Fruit fly (Drosophila melanogaster) whole organism, prepupa: ENCODE data around the gene CG15638.

Experiments used
- CG10631 ChIP-seq: fragments of 200-800 bp; sonication (Bioruptor generic); optimal IDR thresholded peaks from 2 replicates; lab custom pipeline; 2016; ENCODE audit warnings: missing biosample characterization, missing genetic modification characterization
- CG10669 ChIP-seq: fragments of 200-800 bp; sonication (Bioruptor generic); optimal IDR thresholded peaks from 3 replicates; lab custom pipeline; 2018; ENCODE audit warnings: missing biosample characterization, mild to moderate bottlenecking, missing genetic modification characterization, moderate library complexity
- CG11294 ChIP-seq: fragments of 200-800 bp; sonication (Bioruptor generic); IDR thresholded peaks from 2 replicates; pipeline ENCODE4 v1.3.6; 2022; ENCODE audit warnings: missing biosample characterization, missing genetic modification characterization
- CG11762 ChIP-seq: fragments of 200-800 bp; sonication (Bioruptor generic); optimal IDR thresholded peaks from 3 replicates; lab custom pipeline; 2016; ENCODE audit warnings: missing biosample characterization, missing genetic modification characterization; ENCODE audit not compliant: insufficient read depth
- CG11902 ChIP-seq: fragments of 200-800 bp; sonication (Bioruptor generic); optimal IDR thresholded peaks from 3 replicates; lab custom pipeline; 2016; ENCODE audit warnings: missing biosample characterization, missing genetic modification characterization
- CG1621 ChIP-seq: fragments of 200-800 bp; sonication (Bioruptor generic); optimal IDR thresholded peaks from 3 replicates; lab custom pipeline; 2018; ENCODE audit warnings: missing biosample characterization, mild to moderate bottlenecking, missing genetic modification characterization
- CG16779 ChIP-seq: fragments of 200-800 bp; sonication (Bioruptor generic); optimal IDR thresholded peaks from 3 replicates; lab custom pipeline; 2017; ENCODE audit warnings: missing biosample characterization, mild to moderate bottlenecking, missing genetic modification characterization
- CG3032 ChIP-seq: fragments of 200-800 bp; optimal IDR thresholded peaks from 2 replicates; lab custom pipeline; 2019; ENCODE audit warnings: missing biosample characterization, mild to moderate bottlenecking, missing genetic modification characterization, moderate library complexity
- CG31627 ChIP-seq: fragments of 200-800 bp; sonication (Bioruptor generic); optimal IDR thresholded peaks from 3 replicates; lab custom pipeline; 2016; ENCODE audit warnings: missing biosample characterization, missing genetic modification characterization
- CG32006 ChIP-seq: fragments of 200-800 bp; sonication (Bioruptor generic); optimal IDR thresholded peaks from 3 replicates; lab custom pipeline; 2017; ENCODE audit warnings: missing biosample characterization, mild to moderate bottlenecking, missing genetic modification characterization
- CG34406 ChIP-seq: fragments of 200-800 bp; sonication (Bioruptor generic); optimal IDR thresholded peaks from 3 replicates; lab custom pipeline; 2016; ENCODE audit warnings: missing biosample characterization, missing genetic modification characterization
- CG3919 ChIP-seq: fragments of 200-800 bp; sonication (Bioruptor generic); optimal IDR thresholded peaks from 3 replicates; lab custom pipeline; 2016; ENCODE audit warnings: missing biosample characterization, missing genetic modification characterization
- CG6163 ChIP-seq: fragments of 200-800 bp; sonication (Bioruptor generic); IDR thresholded peaks from 3 replicates; pipeline ENCODE4 v1.3.6; 2022; ENCODE audit warnings: missing biosample characterization, missing genetic modification characterization
- CG6808 ChIP-seq: fragments of 200-800 bp; sonication (Bioruptor generic); optimal IDR thresholded peaks from 3 replicates; lab custom pipeline; 2017; ENCODE audit warnings: missing biosample characterization, missing genetic modification characterization, mild to moderate bottlenecking, moderate library complexity, missing genetic modification reagents
- CG6854 ChIP-seq: fragments of 200-800 bp; sonication (Bioruptor generic); optimal IDR thresholded peaks from 2 replicates; lab custom pipeline; 2017; ENCODE audit warnings: missing biosample characterization, mild to moderate bottlenecking, missing genetic modification characterization
- CG7368 ChIP-seq: fragments of 200-800 bp; sonication (Bioruptor generic); optimal IDR thresholded peaks from 3 replicates; lab custom pipeline; 2016; ENCODE audit warnings: missing biosample characterization, missing genetic modification characterization
- CG8119 ChIP-seq: fragments of 200-800 bp; sonication (Bioruptor generic); IDR thresholded peaks from 3 replicates; pipeline ENCODE4 v1.3.6; 2022; ENCODE audit warnings: missing biosample characterization, missing genetic modification characterization
- CG9139 ChIP-seq: fragments of 200-800 bp; sonication (Bioruptor generic); optimal IDR thresholded peaks from 3 replicates; lab custom pipeline; 2017; ENCODE audit warnings: missing biosample characterization, mild to moderate bottlenecking, missing genetic modification characterization
- Eip75B ChIP-seq: fragments of 200-800 bp; sonication (Bioruptor generic); optimal IDR thresholded peaks from 3 replicates; lab custom pipeline; 2016; ENCODE audit warnings: missing biosample characterization, missing genetic modification characterization
- Eip78C ChIP-seq: fragments of 200-800 bp; sonication (Bioruptor generic); peaks from one replicate; lab custom pipeline; 2016; ENCODE audit warnings: missing biosample characterization, missing genetic modification characterization
- Ets21C ChIP-seq: fragments of 200-800 bp; sonication (Bioruptor generic); optimal IDR thresholded peaks from 3 replicates; lab custom pipeline; 2016; ENCODE audit warnings: missing biosample characterization, missing genetic modification characterization
- Ets96B ChIP-seq: fragments of 200-800 bp; optimal IDR thresholded peaks from 2 replicates; lab custom pipeline; 2019; ENCODE audit warnings: missing biosample characterization, mild to moderate bottlenecking, missing genetic modification characterization, moderate library complexity
- Gug ChIP-seq: fragments of 200-800 bp; sonication (Bioruptor generic); IDR thresholded peaks from 2 replicates; pipeline ENCODE4 v1.3.6; 2022; ENCODE audit warnings: missing biosample characterization, missing genetic modification characterization
- Hr4 ChIP-seq: fragments of 200-800 bp; sonication (Bioruptor generic); optimal IDR thresholded peaks from 3 replicates; lab custom pipeline; 2016; ENCODE audit warnings: missing biosample characterization, missing genetic modification characterization
- Lpt ChIP-seq: fragments of 200-800 bp; sonication (Bioruptor generic); optimal IDR thresholded peaks from 3 replicates; lab custom pipeline; 2016; ENCODE audit warnings: missing biosample characterization, missing genetic modification characterization
- Met ChIP-seq: fragments of 200-800 bp; sonication (Bioruptor generic); optimal IDR thresholded peaks from 3 replicates; lab custom pipeline; 2016; ENCODE audit warnings: missing biosample characterization, missing genetic modification characterization
- OdsH ChIP-seq: fragments of 200-800 bp; sonication (Bioruptor generic); optimal IDR thresholded peaks from 3 replicates; lab custom pipeline; 2016; ENCODE audit warnings: missing biosample characterization, missing genetic modification characterization
- Smox ChIP-seq: fragments of 200-800 bp; sonication (Bioruptor generic); optimal IDR thresholded peaks from 3 replicates; lab custom pipeline; 2016; ENCODE audit warnings: missing biosample characterization, missing genetic modification characterization
- Sox102F ChIP-seq: fragments of 200-800 bp; sonication (Bioruptor generic); optimal IDR thresholded peaks from 2 replicates; lab custom pipeline; 2016; ENCODE audit warnings: missing biosample characterization, mild to moderate bottlenecking, missing genetic modification characterization
- Sox15 ChIP-seq: fragments of 200-800 bp; sonication (Bioruptor generic); optimal IDR thresholded peaks from 3 replicates; lab custom pipeline; 2016; ENCODE audit warnings: missing biosample characterization, missing genetic modification characterization
- achi ChIP-seq: fragments of 200-800 bp; sonication (Bioruptor generic); optimal IDR thresholded peaks from 3 replicates; lab custom pipeline; 2016; ENCODE audit warnings: missing biosample characterization, missing genetic modification characterization
- acj6 ChIP-seq: fragments of 200-800 bp; sonication (Bioruptor generic); optimal IDR thresholded peaks from 3 replicates; lab custom pipeline; 2016; ENCODE audit warnings: missing biosample characterization, missing genetic modification characterization
- cyc ChIP-seq: fragments of 200-800 bp; sonication (Bioruptor generic); optimal IDR thresholded peaks from 3 replicates; lab custom pipeline; 2016; ENCODE audit warnings: missing biosample characterization, missing genetic modification characterization
- eg ChIP-seq: fragments of 200-800 bp; sonication (Bioruptor generic); IDR thresholded peaks from 3 replicates; pipeline ENCODE4 v1.3.6; 2022; ENCODE audit warnings: missing biosample characterization, missing genetic modification characterization
- esn ChIP-seq: fragments of 200-800 bp; sonication (Bioruptor generic); optimal IDR thresholded peaks from 2 replicates; lab custom pipeline; 2016; ENCODE audit warnings: missing biosample characterization, mild to moderate bottlenecking, missing genetic modification characterization, moderate library complexity
- fd59A ChIP-seq: fragments of 200-800 bp; sonication (Bioruptor generic); optimal IDR thresholded peaks from 2 replicates; lab custom pipeline; 2017; ENCODE audit warnings: missing biosample characterization, mild to moderate bottlenecking, missing genetic modification characterization, missing genetic modification reagents
- fd85E ChIP-seq: fragments of 200-800 bp; sonication (Bioruptor generic); optimal IDR thresholded peaks from 3 replicates; lab custom pipeline; 2016; ENCODE audit warnings: missing biosample characterization, missing genetic modification characterization
- fkh ChIP-seq: fragments of 200-800 bp; sonication (Bioruptor generic); optimal IDR thresholded peaks from 3 replicates; lab custom pipeline; 2017; ENCODE audit warnings: missing biosample characterization, mild to moderate bottlenecking, missing genetic modification characterization, moderate library complexity
- lz ChIP-seq: fragments of 200-800 bp; sonication (Bioruptor generic); optimal IDR thresholded peaks from 3 replicates; lab custom pipeline; 2016; ENCODE audit warnings: missing biosample characterization, missing genetic modification characterization
- pdm3 ChIP-seq: fragments of 200-800 bp; sonication (Bioruptor generic); optimal IDR thresholded peaks from 3 replicates; lab custom pipeline; 2016; ENCODE audit warnings: missing biosample characterization, missing genetic modification characterization
- salr ChIP-seq, 2 experiments: fragments of 200-800 bp; sonication (Bioruptor generic); optimal IDR thresholded peaks; 3 replicates each; lab custom pipeline; 2016 to 2018; ENCODE audit warnings: missing biosample characterization in 2 of 2, missing genetic modification characterization in 2 of 2, mild to moderate bottlenecking in 1 of 2
- spab ChIP-seq: fragments of 200-800 bp; sonication (Bioruptor generic); optimal IDR thresholded peaks from 2 replicates; lab custom pipeline; 2017; ENCODE audit warnings: missing biosample characterization, mild to moderate bottlenecking, missing genetic modification characterization, missing genetic modification reagents
- ss ChIP-seq, 2 experiments: fragments of 200-800 bp; sonication (Bioruptor generic); optimal IDR thresholded peaks; 2 replicates in 1 of 2; 3 replicates in 1 of 2; lab custom pipeline; 2017 to 2018; ENCODE audit warnings: mild to moderate bottlenecking in 2 of 2, missing biosample characterization in 2 of 2, missing genetic modification characterization in 2 of 2, moderate library complexity in 1 of 2
- vri ChIP-seq: fragments of 200-800 bp; sonication (Bioruptor generic); optimal IDR thresholded peaks from 3 replicates; lab custom pipeline; 2016; ENCODE audit warnings: missing biosample characterization, mild to moderate bottlenecking, missing genetic modification characterization

CG15638 gene

dm6 chr2L:13548786-13549780, 13.5 kb upstream of the CG15638 start, which contains the start of gene B4 (continued):
- TF ChIP-seq CG8119 (GFP tag; lab: Robert Waterston, UW) (peak; percentile 71), CG34406 (no peak), CG11294 (GFP tag; lab: Robert Waterston, UW) (0 out of 2 replicates have a peak, but pooled peaks have one; percentile 7)
- TF ChIP-seq, all 60 proteins: peak for 36

- TF ChIP-seq esn (GFP tag; lab: Kevin White, UChicago) (peak; percentile 87), CG11762 (GFP tag; lab: Kevin White, UChicago) (peak; percentile 64), achi (GFP tag; lab: Kevin White, UChicago) (peak; percentile 80), CG6854 (GFP tag; lab: Kevin White, UChicago) (peak; percentile 44), CG10631 (GFP tag; lab: Kevin White, UChicago) (peak; percentile 86), Ets96B (tag; lab: Kevin White, UChicago) (peak; percentile 67), CG16779 (tag; lab: Kevin White, UChicago) (peak; percentile 41), Sox102F (GFP tag; lab: Kevin White, UChicago) (peak; percentile 79), cyc (GFP tag; lab: Kevin White, UChicago) (peak; percentile 85), CG1621 (tag; lab: Kevin White, UChicago) (peak; percentile 16), CG11294 (GFP tag; lab: Robert Waterston, UW) (peak; percentile 45; the same call in 1 of the 2 replicates), Gug (GFP tag; lab: Robert Waterston, UW) (no peak), spab (peak; percentile 85), Met (GFP tag; lab: Kevin White, UChicago) (peak; percentile 85), CG9139 (GFP tag; lab: Kevin White, UChicago) (peak; percentile 55), CG3032 (tag; lab: Kevin White, UChicago) (peak; percentile 81), eg (GFP tag; lab: Robert Waterston, UW) (peak; percentile 40; the same call in 1 of the 3 replicates), CG10669 (peak; percentile 77), CG6808 (GFP tag; lab: Kevin White, UChicago) (peak; percentile 85), CG32006 (GFP tag; lab: Kevin White, UChicago) (peak; percentile 82), Hr4 (GFP tag; lab: Kevin White, UChicago) (peak; percentile 80), CG31627 (peak; percentile 84), Ets21C (GFP tag; lab: Kevin White, UChicago) (peak; percentile 83), Lpt (GFP tag; lab: Kevin White, UChicago) (no peak), CG6163 (GFP tag; lab: Robert Waterston, UW) (no peak; the same call in 2 of the 3 replicates), pdm3 (peak; percentile 78), Smox (peak; percentile 82), CG11902 (GFP tag; lab: Kevin White, UChicago) (peak; percentile 95), fkh (GFP tag; lab: Kevin White, UChicago) (no peak), vri (GFP tag; lab: Kevin White, UChicago) (peak; percentile 41), CG3919 (GFP tag; lab: Kevin White, UChicago) (peak; percentile 82), Sox15 (peak; percentile 73), salr (GFP tag; optimal IDR thresholded peaks at IDR 0.05; lab: Kevin White, UChicago) (peak; percentile 18 to 79), CG7368 (GFP tag; lab: Kevin White, UChicago) (peak; percentile 45), OdsH (GFP tag; lab: Kevin White, UChicago) (peak; percentile 84), fd85E (GFP tag; lab: Kevin White, UChicago) (no peak), Eip78C (peak; percentile 93), fd59A (peak; percentile 82), ss (GFP tag; optimal IDR thresholded peaks at IDR 0.05; lab: Kevin White, UChicago) (peak; percentile 54 to 72), lz (GFP tag; lab: Kevin White, UChicago) (peak; percentile 85), acj6 (GFP tag; lab: Kevin White, UChicago) (peak; percentile 76), CG34406 (peak; percentile 64), Eip75B (GFP tag; lab: Kevin White, UChicago) (peak; percentile 85)
Observed at dm6 chr2L:13547738-13548726, 12.5 kb upstream of the CG15638 start.
